Worm (Caenorhabditis elegans): ENCODE data around the gene lpin-1.

- TF ChIP-seq eor-1 (tag; optimal IDR thresholded peaks at IDR 0.05), result no peak
- no peak for TF ChIP-seq snpc-4 (tag; optimal IDR thresholded peaks at IDR 0.05)
- TF ChIP-seq ztf-11 (tag; optimal IDR thresholded peaks at IDR 0.05), result no peak
- TF ChIP-seq mdl-1 (tag; optimal IDR thresholded peaks at IDR 0.05), result no peak
- TF ChIP-seq unc-39 (tag; optimal IDR thresholded peaks at IDR 0.05), result no peak
Measured at ce11 chrV:13686513-13686912, 32.6 kb upstream of the lpin-1 start.

Data from whole organism, L3 larva.